Fruit fly (Drosophila melanogaster) whole organism, embryonic: ENCODE data around the gene stet.

Experiments
- Aef1 ChIP-seq: fragments of 200-800 bp; sonication (Bioruptor generic); IDR thresholded peaks from 3 replicates; pipeline ENCODE4 v1.3.6; 2022; ENCODE audit warnings: missing biosample characterization, missing genetic modification characterization
- Awh ChIP-seq: fragments of 200-800 bp; sonication (Bioruptor generic); IDR thresholded peaks from 2 replicates; pipeline ENCODE4, ENCODE4 v1.3.6; 2022; ENCODE audit warnings: missing biosample characterization, missing genetic modification characterization
- CG10209 ChIP-seq: fragments of 200-800 bp; sonication (Bioruptor generic); optimal IDR thresholded peaks from 3 replicates; lab custom pipeline; 2017; ENCODE audit warnings: missing biosample characterization, mild to moderate bottlenecking, missing genetic modification characterization, missing genetic modification reagents
- CG11247 ChIP-seq: fragments of 200-800 bp; sonication (Bioruptor generic); IDR thresholded peaks from 2 replicates; pipeline ENCODE4 v1.3.6; 2022; ENCODE audit warnings: missing biosample characterization, missing genetic modification characterization
- CG12104 ChIP-seq: fragments of 200-800 bp; sonication (Bioruptor generic); optimal IDR thresholded peaks from 3 replicates; lab custom pipeline; 2016; ENCODE audit warnings: missing biosample characterization, missing genetic modification characterization
- CG12659 ChIP-seq: fragments of 200-800 bp; sonication (Bioruptor generic); optimal IDR thresholded peaks from 3 replicates; lab custom pipeline; 2017; ENCODE audit warnings: mild to moderate bottlenecking, missing biosample characterization, missing genetic modification reagents, missing genetic modification characterization
- CG12744 ChIP-seq: fragments of 200-800 bp; sonication (Bioruptor generic); optimal IDR thresholded peaks from 2 replicates; lab custom pipeline; 2016; ENCODE audit warnings: missing biosample characterization, missing genetic modification characterization
- CG13424 ChIP-seq: fragments of 200-800 bp; sonication (Bioruptor generic); optimal IDR thresholded peaks from 2 replicates; lab custom pipeline; 2019; ENCODE audit warnings: missing biosample characterization, mild to moderate bottlenecking, missing genetic modification characterization, moderate library complexity
- CG14965 ChIP-seq: fragments of 200-800 bp; sonication (Bioruptor generic); optimal IDR thresholded peaks from 2 replicates; lab custom pipeline; 2016; ENCODE audit warnings: missing biosample characterization, missing genetic modification characterization, borderline replicate concordance
- CG15269 ChIP-seq: fragments of 200-800 bp; sonication (Bioruptor generic); optimal IDR thresholded peaks from 2 replicates; lab custom pipeline; 2018; ENCODE audit warnings: missing biosample characterization, mild to moderate bottlenecking, missing genetic modification characterization, moderate library complexity
- CG17912 ChIP-seq: fragments of 200-800 bp; sonication (Bioruptor generic); optimal IDR thresholded peaks from 2 replicates; lab custom pipeline; 2018; ENCODE audit warnings: missing biosample characterization, mild to moderate bottlenecking, missing genetic modification characterization
- CG18619 ChIP-seq: fragments of 200-800 bp; sonication (Bioruptor generic); optimal IDR thresholded peaks from 3 replicates; lab custom pipeline; 2017; ENCODE audit warnings: missing biosample characterization, mild to moderate bottlenecking, missing genetic modification characterization
- CG2889 ChIP-seq: fragments of 200-800 bp; sonication (Bioruptor generic); IDR thresholded peaks from 3 replicates; pipeline ENCODE4 v1.3.6; 2022; ENCODE audit warnings: missing biosample characterization, missing genetic modification characterization
- CG30020 ChIP-seq: fragments of 200-800 bp; optimal IDR thresholded peaks from 2 replicates; lab custom pipeline; 2019; ENCODE audit warnings: missing biosample characterization, mild to moderate bottlenecking, missing genetic modification characterization, moderate library complexity
- CG30431 ChIP-seq: fragments of 200-800 bp; sonication (Bioruptor generic); optimal IDR thresholded peaks from 2 replicates; lab custom pipeline; 2017; ENCODE audit warnings: missing biosample characterization, missing genetic modification characterization
- CG31365 ChIP-seq: fragments of 200-800 bp; sonication (Bioruptor generic); optimal IDR thresholded peaks from 2 replicates; lab custom pipeline; 2018; ENCODE audit warnings: missing biosample characterization, mild to moderate bottlenecking, missing genetic modification characterization
- CG34224 ChIP-seq: fragments of 200-800 bp; sonication (Bioruptor generic); IDR thresholded peaks from 3 replicates; pipeline ENCODE4 v1.3.6; 2022; ENCODE audit warnings: missing biosample characterization, missing genetic modification characterization; ENCODE audit not compliant: partially characterized antibody
- CG7271 ChIP-seq: fragments of 200-800 bp; sonication (Bioruptor generic); optimal IDR thresholded peaks from 2 replicates; lab custom pipeline; 2018; ENCODE audit warnings: missing biosample characterization, mild to moderate bottlenecking, missing genetic modification characterization, moderate library complexity
- CG7372 ChIP-seq: fragments of 200-800 bp; sonication (Bioruptor generic); IDR thresholded peaks from 2 replicates; pipeline ENCODE4 v1.3.6; 2022; ENCODE audit warnings: missing biosample characterization, missing genetic modification characterization
- CG7963 ChIP-seq: fragments of 200-800 bp; sonication (Bioruptor generic); IDR thresholded peaks from 3 replicates; pipeline ENCODE4 v1.3.6; 2022; ENCODE audit warnings: missing biosample characterization, missing genetic modification characterization; ENCODE audit not compliant: partially characterized antibody
- CG8290 ChIP-seq, 3 experiments: fragments of 200-800 bp; sonication (Bioruptor generic); optimal IDR thresholded peaks; 2 replicates each; lab custom pipeline; 2016 to 2019; ENCODE audit warnings: missing biosample characterization in 3 of 3, missing genetic modification characterization in 3 of 3, mild to moderate bottlenecking in 2 of 3, moderate library complexity in 1 of 3
- CG9797 ChIP-seq: fragments of 200-800 bp; sonication (Bioruptor generic); optimal IDR thresholded peaks from 3 replicates; lab custom pipeline; 2018; ENCODE audit warnings: missing biosample characterization, mild to moderate bottlenecking, missing genetic modification characterization
- D ChIP-seq, 2 experiments: fragments of 200-800 bp in 1 of 2; fragments of >200 bp in 1 of 2; sonication (Bioruptor generic) in 1 of 2; optimal IDR thresholded peaks; 2 replicates in 1 of 2; 3 replicates in 1 of 2; lab custom pipeline; 2017; ENCODE audit warnings: mild to moderate bottlenecking in 1 of 2, missing biosample characterization in 1 of 2, missing genetic modification characterization in 1 of 2, missing genetic modification reagents in 1 of 2
- GATAe ChIP-seq: fragments of 200-800 bp; sonication (Bioruptor generic); conservative IDR thresholded peaks from 2 replicates; pipeline ENCODE4 v1.3.6; 2022; ENCODE audit warnings: missing biosample characterization, missing genetic modification characterization
- Mrtf ChIP-seq: fragments of 200-800 bp; sonication (Bioruptor generic); IDR thresholded peaks from 3 replicates; pipeline ENCODE4 v1.3.6; 2022; ENCODE audit warnings: missing biosample characterization, missing genetic modification characterization
- NC2β ChIP-seq: fragments of 200-800 bp; sonication (Bioruptor generic); optimal IDR thresholded peaks from 2 replicates; lab custom pipeline; 2016; ENCODE audit warnings: missing biosample characterization, missing genetic modification characterization
- ab ChIP-seq: fragments of 200-800 bp; sonication (Bioruptor generic); optimal IDR thresholded peaks from 2 replicates; lab custom pipeline; 2016; ENCODE audit warnings: missing biosample characterization, missing genetic modification characterization
- al ChIP-seq: fragments of 200-800 bp; sonication (Bioruptor generic); IDR thresholded peaks from 2 replicates; pipeline ENCODE4 v1.3.6; 2022; ENCODE audit warnings: missing biosample characterization, missing genetic modification characterization
- ara ChIP-seq: fragments of 200-800 bp; sonication (Bioruptor generic); IDR thresholded peaks from 2 replicates; pipeline ENCODE4 v1.3.6; 2022; ENCODE audit warnings: missing biosample characterization, missing genetic modification characterization
- ash1 ChIP-seq: fragments of 200-800 bp; sonication (Bioruptor generic); optimal IDR thresholded peaks from 2 replicates; lab custom pipeline; 2018; ENCODE audit warnings: missing biosample characterization, mild to moderate bottlenecking, missing genetic modification characterization
- az2 ChIP-seq: fragments of 200-800 bp; sonication (Bioruptor generic); optimal IDR thresholded peaks from 3 replicates; lab custom pipeline; 2016; ENCODE audit warnings: missing biosample characterization, missing genetic modification characterization
- br ChIP-seq: fragments of >200 bp; optimal IDR thresholded peaks from 2 replicates; lab custom pipeline; 2017
- dati ChIP-seq: fragments of 200-800 bp; sonication (Bioruptor generic); IDR thresholded peaks from 2 replicates; pipeline ENCODE4 v1.3.6; 2022; ENCODE audit warnings: missing biosample characterization, missing genetic modification characterization
- dysf ChIP-seq: fragments of 200-800 bp; sonication (Bioruptor generic); IDR thresholded peaks from 3 replicates; pipeline ENCODE4 v1.3.6; 2022; ENCODE audit warnings: missing biosample characterization, missing genetic modification characterization
- emc ChIP-seq: fragments of 200-800 bp; sonication (Bioruptor generic); optimal IDR thresholded peaks from 2 replicates; lab custom pipeline; 2016; ENCODE audit warnings: missing biosample characterization, missing genetic modification characterization
- fu2 ChIP-seq: fragments of 200-800 bp; sonication (Bioruptor generic); optimal IDR thresholded peaks from 2 replicates; lab custom pipeline; 2016; ENCODE audit warnings: missing biosample characterization, missing genetic modification characterization
- hkb ChIP-seq, 2 experiments: fragments of 200-800 bp in 1 of 2; fragments of >200 bp in 1 of 2; sonication (Bioruptor generic) in 1 of 2; IDR thresholded peaks in 1 of 2; optimal IDR thresholded peaks in 1 of 2; 2 replicates each; pipeline versions ENCODE4 v1.3.6 to Lab custom; 2017 to 2022; ENCODE audit warnings: missing biosample characterization in 1 of 2, missing genetic modification characterization in 1 of 2
- jumu ChIP-seq: fragments of 200-800 bp; sonication (Bioruptor generic); optimal IDR thresholded peaks from 3 replicates; lab custom pipeline; 2016; ENCODE audit warnings: missing biosample characterization, missing genetic modification characterization
- mirr ChIP-seq: fragments of 200-800 bp; sonication (Bioruptor generic); optimal IDR thresholded peaks from 3 replicates; lab custom pipeline; 2018; ENCODE audit warnings: missing biosample characterization, mild to moderate bottlenecking, missing genetic modification characterization
- pfk ChIP-seq: fragments of 200-800 bp; sonication (Bioruptor generic); optimal IDR thresholded peaks from 2 replicates; lab custom pipeline; 2018; ENCODE audit warnings: missing biosample characterization, mild to moderate bottlenecking, missing genetic modification characterization, moderate library complexity
- pzg ChIP-seq: fragments of 200-800 bp; sonication (Bioruptor generic); optimal IDR thresholded peaks from 3 replicates; lab custom pipeline; 2018; ENCODE audit warnings: missing biosample characterization, mild to moderate bottlenecking, missing genetic modification characterization, moderate library complexity
- row ChIP-seq: fragments of 200-800 bp; sonication (Bioruptor generic); IDR thresholded peaks from 3 replicates; pipeline ENCODE4 v1.3.6; 2022; ENCODE audit warnings: missing biosample characterization, missing genetic modification characterization
- sc ChIP-seq, 3 experiments: fragments of >200 bp in 2 of 3; fragments of 200-800 bp in 1 of 3; sonication (Bioruptor generic) in 1 of 3; optimal IDR thresholded peaks; 2 replicates in 2 of 3; 3 replicates in 1 of 3; lab custom pipeline; 2017; ENCODE audit warnings: mild to moderate bottlenecking in 1 of 3, missing biosample characterization in 1 of 3, missing genetic modification characterization in 1 of 3, missing genetic modification reagents in 1 of 3
- sug ChIP-seq: fragments of 200-800 bp; optimal IDR thresholded peaks from 2 replicates; lab custom pipeline; 2019; ENCODE audit warnings: missing biosample characterization, mild to moderate bottlenecking, missing genetic modification characterization, moderate library complexity
- tin ChIP-seq: fragments of 200-800 bp; sonication (Bioruptor generic); optimal IDR thresholded peaks from 3 replicates; lab custom pipeline; 2016; ENCODE audit warnings: missing biosample characterization, missing genetic modification characterization
- tio ChIP-seq: fragments of 200-800 bp; sonication (Bioruptor generic); optimal IDR thresholded peaks from 2 replicates; lab custom pipeline; 2017; ENCODE audit warnings: missing biosample characterization, missing genetic modification characterization, inconsistent platforms
- tx ChIP-seq: fragments of 200-800 bp; sonication (Bioruptor generic); optimal IDR thresholded peaks from 2 replicates; lab custom pipeline; 2016; ENCODE audit warnings: missing biosample characterization, missing genetic modification characterization
- vnd ChIP-seq: fragments of 200-800 bp; sonication (Bioruptor generic); IDR thresholded peaks from 3 replicates; pipeline ENCODE4 v1.3.6; 2022; ENCODE audit warnings: missing biosample characterization, missing genetic modification characterization; ENCODE audit not compliant: partially characterized antibody
- zen ChIP-seq: fragments of 200-800 bp; sonication (Bioruptor generic); optimal IDR thresholded peaks from 3 replicates; lab custom pipeline; 2018; ENCODE audit warnings: missing biosample characterization, mild to moderate bottlenecking, missing genetic modification characterization, moderate library complexity

stet gene

DNA sequence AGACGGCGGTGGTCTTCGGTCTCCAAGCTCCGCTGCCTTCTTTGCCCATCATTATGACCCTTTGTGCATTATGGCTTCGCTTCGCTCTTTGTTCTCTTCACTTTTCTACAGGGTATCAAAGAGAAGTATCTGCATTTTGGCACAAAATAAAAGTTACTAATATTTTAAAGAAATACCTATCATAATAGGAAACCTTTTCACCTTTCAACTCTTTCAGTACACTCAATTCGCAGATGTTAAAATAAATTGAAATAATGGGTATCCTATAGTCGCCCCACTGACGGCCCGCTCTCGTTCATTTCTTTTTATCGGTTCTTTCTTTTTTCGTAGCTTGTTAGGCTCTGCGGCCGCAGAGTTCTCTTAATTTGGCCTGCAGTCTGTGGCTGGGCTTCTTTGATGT lies 46.4 kb downstream of the stet start (continued):
- TF ChIP-seq ara (GFP tag; lab: Robert Waterston, UW) (peak; percentile 98), CG34224 (GFP tag; lab: Robert Waterston, UW) (no peak), emc (no peak), Mrtf (GFP tag; lab: Robert Waterston, UW) (peak; percentile 68; the same call in 1 of the 3 replicates), sug (no peak), CG13424 (tag; lab: Kevin White, UChicago) (peak; percentile 89), al (GFP tag; lab: Robert Waterston, UW) (no peak), CG12744 (GFP tag; lab: Kevin White, UChicago) (peak; percentile 61), dati (GFP tag; lab: Robert Waterston, UW) (peak; percentile 80), br (lab: Kevin White, UChicago) (no peak), mirr (GFP tag; lab: Kevin White, UChicago) (no peak), vnd (GFP tag; lab: Robert Waterston, UW) (no peak), CG11247 (GFP tag; lab: Robert Waterston, UW) (peak; percentile 39; the same call in 1 of the 2 replicates), tin (peak; percentile 87), CG7963 (no peak), CG2889 (GFP tag; lab: Robert Waterston, UW) (peak; percentile 57; the same call in 2 of the 3 replicates), ab (GFP tag; lab: Kevin White, UChicago) (peak; percentile 70), CG14965 (GFP tag; lab: Kevin White, UChicago) (peak; percentile 39), CG10209 (GFP tag; lab: Kevin White, UChicago) (peak; percentile 79), GATAe (no peak), CG17912 (GFP tag; lab: Kevin White, UChicago) (no peak), tx (GFP tag; lab: Kevin White, UChicago) (peak; percentile 65), pzg (GFP tag; lab: Kevin White, UChicago) (no peak), CG9797 (peak; percentile 5), CG7271 (tag; lab: Kevin White, UChicago) (peak; percentile 79), zen (tag; lab: Kevin White, UChicago) (peak; percentile 88), NC2β (GFP tag; lab: Kevin White, UChicago) (peak; percentile 90), fu2 (no peak), hkb (optimal IDR thresholded peaks at IDR 0.05; lab: Kevin White, UChicago) (no peak), hkb (GFP tag; IDR thresholded peaks at IDR 0.05; lab: Robert Waterston, UW) (peak; percentile 84), CG15269 (tag; lab: Kevin White, UChicago) (peak; percentile 55), CG30020 (tag; lab: Kevin White, UChicago) (peak; percentile 75), Aef1 (GFP tag; lab: Robert Waterston, UW) (peak; percentile 28; the same call in 1 of the 3 replicates), CG8290 (GFP tag; optimal IDR thresholded peaks at IDR 0.05; lab: Kevin White, UChicago) (peak; percentile 92), CG8290 (tag; optimal IDR thresholded peaks at IDR 0.05; lab: Kevin White, UChicago) (peak in 1 of 2 experiments; percentile 91), az2 (GFP tag; lab: Kevin White, UChicago) (peak; percentile 93), D (optimal IDR thresholded peaks at IDR 0.05; lab: Kevin White, UChicago) (no peak), D (GFP tag; optimal IDR thresholded peaks at IDR 0.05; lab: Kevin White, UChicago) (peak; percentile 93), CG7372 (peak; percentile 84), row (peak; percentile 87), tio (GFP tag; lab: Kevin White, UChicago) (peak; percentile 80), ash1 (no peak), dysf (GFP tag; lab: Robert Waterston, UW) (peak; percentile 83), CG30431 (GFP tag; lab: Kevin White, UChicago) (peak; percentile 88), sc (optimal IDR thresholded peaks at IDR 0.05; lab: Kevin White, UChicago) (no peak), sc (GFP tag; optimal IDR thresholded peaks at IDR 0.05; lab: Kevin White, UChicago) (peak; percentile 89), jumu (GFP tag; lab: Kevin White, UChicago) (peak; percentile 75), pfk (GFP tag; lab: Kevin White, UChicago) (no peak), Awh (GFP tag; lab: Robert Waterston, UW) (peak; percentile 87), CG12659 (GFP tag; lab: Kevin White, UChicago) (peak; percentile 48), CG31365 (tag; lab: Kevin White, UChicago) (no peak), CG12104 (peak; percentile 65), CG18619 (GFP tag; lab: Kevin White, UChicago) (peak; percentile 67)
